Fruit fly (Drosophila melanogaster) whole organism, embryonic: ENCODE results near the gene CG33233.
A peak's percentile ranks its signal among the peaks of the same experiment; 100 is the strongest.

ENCODE experiments used
- BEAF-32 ChIP-seq: fragments of 200-800 bp; sonication (Bioruptor generic); optimal IDR thresholded peaks from 3 replicates; lab custom pipeline; 2017; ENCODE audit warnings: missing biosample characterization, missing genetic modification characterization, mild to moderate bottlenecking, moderate library complexity, missing genetic modification reagents
- Bgb ChIP-seq: fragments of 200-800 bp; sonication (Bioruptor generic); IDR thresholded peaks from 2 replicates; pipeline ENCODE4 v1.3.6; 2022; ENCODE audit warnings: missing biosample characterization, missing genetic modification characterization; ENCODE audit not compliant: partially characterized antibody
- Blimp-1 ChIP-seq: fragments of 200-800 bp; sonication (Bioruptor generic); optimal IDR thresholded peaks from 3 replicates; lab custom pipeline; 2018; ENCODE audit warnings: missing biosample characterization, missing genetic modification characterization, mild to moderate bottlenecking, moderate library complexity, missing genetic modification reagents
- CG10321 ChIP-seq: fragments of 200-800 bp; sonication (Bioruptor generic); IDR thresholded peaks from 2 replicates; pipeline ENCODE4 v1.3.6; 2022; ENCODE audit warnings: missing biosample characterization, missing genetic modification characterization
- CG10959 ChIP-seq: fragments of 200-800 bp; sonication (Bioruptor generic); IDR thresholded peaks from 2 replicates; pipeline ENCODE4 v1.3.6; 2022; ENCODE audit warnings: missing biosample characterization, missing genetic modification characterization
- CG11093 ChIP-seq: fragments of 200-800 bp; sonication (Bioruptor generic); IDR thresholded peaks from 3 replicates; pipeline ENCODE4 v1.3.6; 2022; ENCODE audit warnings: missing biosample characterization, missing genetic modification characterization
- CG12071 ChIP-seq: fragments of 200-800 bp; sonication (Bioruptor generic); optimal IDR thresholded peaks from 3 replicates; lab custom pipeline; 2018; ENCODE audit warnings: missing biosample characterization, mild to moderate bottlenecking, missing genetic modification characterization
- CG15011 ChIP-seq: fragments of 200-800 bp; sonication (Bioruptor generic); optimal IDR thresholded peaks from 3 replicates; lab custom pipeline; 2018; ENCODE audit warnings: missing biosample characterization, mild to moderate bottlenecking, missing genetic modification characterization
- CG2116 ChIP-seq: fragments of 200-800 bp; sonication (Bioruptor generic); optimal IDR thresholded peaks from 3 replicates; lab custom pipeline; 2018; ENCODE audit warnings: missing biosample characterization, mild to moderate bottlenecking, missing genetic modification characterization
- CG2199 ChIP-seq: fragments of 200-800 bp; sonication (Bioruptor generic); IDR thresholded peaks from 3 replicates; pipeline ENCODE4 v1.3.6; 2022; ENCODE audit warnings: missing biosample characterization, missing genetic modification characterization
- CG3163 ChIP-seq: fragments of 200-800 bp; sonication (Bioruptor generic); optimal IDR thresholded peaks from 3 replicates; lab custom pipeline; 2016; ENCODE audit warnings: missing biosample characterization, missing genetic modification characterization
- CG3281 ChIP-seq: fragments of 200-800 bp; sonication (Bioruptor generic); optimal IDR thresholded peaks from 3 replicates; lab custom pipeline; 2017; ENCODE audit warnings: missing biosample characterization, mild to moderate bottlenecking, missing genetic modification characterization
- CG34224 ChIP-seq: fragments of 200-800 bp; sonication (Bioruptor generic); IDR thresholded peaks from 3 replicates; pipeline ENCODE4 v1.3.6; 2022; ENCODE audit warnings: missing biosample characterization, missing genetic modification characterization; ENCODE audit not compliant: partially characterized antibody
- CG4617 ChIP-seq: fragments of 200-800 bp; sonication (Bioruptor generic); optimal IDR thresholded peaks from 3 replicates; lab custom pipeline; 2016; ENCODE audit warnings: missing biosample characterization, missing genetic modification characterization, borderline replicate concordance
- CG6689 ChIP-seq: fragments of 200-800 bp; sonication (Bioruptor generic); IDR thresholded peaks from 2 replicates; pipeline ENCODE4 v1.3.6; 2022; ENCODE audit warnings: missing biosample characterization, missing genetic modification characterization
- CG7745 ChIP-seq: fragments of 200-800 bp; sonication (Bioruptor generic); optimal IDR thresholded peaks from 2 replicates; lab custom pipeline; 2018; ENCODE audit warnings: missing biosample characterization, mild to moderate bottlenecking, missing genetic modification characterization, moderate library complexity
- CG9609 ChIP-seq: fragments of 200-800 bp; sonication (Bioruptor generic); optimal IDR thresholded peaks from 3 replicates; lab custom pipeline; 2016; ENCODE audit warnings: missing biosample characterization, missing genetic modification characterization
- Dek ChIP-seq: fragments of 200-800 bp; sonication (Bioruptor generic); optimal IDR thresholded peaks from 3 replicates; lab custom pipeline; 2019; ENCODE audit warnings: missing biosample characterization, mild to moderate bottlenecking, missing genetic modification characterization, moderate library complexity
- Dll ChIP-seq: fragments of 200-800 bp; sonication (Bioruptor generic); IDR thresholded peaks from 4 replicates; pipeline ENCODE4 v1.3.6; 2022; ENCODE audit warnings: missing biosample characterization, missing genetic modification characterization; ENCODE audit not compliant: partially characterized antibody
- Doc3 ChIP-seq: fragments of 200-800 bp; sonication (Bioruptor generic); IDR thresholded peaks from 3 replicates; pipeline ENCODE4 v1.3.6; 2022; ENCODE audit warnings: missing biosample characterization, missing genetic modification characterization; ENCODE audit not compliant: partially characterized antibody
- E2f2 ChIP-seq: fragments of 200-800 bp; sonication (Bioruptor generic); IDR thresholded peaks from 2 replicates; pipeline ENCODE4 v1.3.6; 2022; ENCODE audit warnings: missing biosample characterization, missing genetic modification characterization
- ERR ChIP-seq: fragments of 200-800 bp; sonication (Bioruptor generic); optimal IDR thresholded peaks from 2 replicates; lab custom pipeline; 2016; ENCODE audit warnings: missing biosample characterization, missing genetic modification characterization
- Hr78 ChIP-seq, 2 experiments: fragments of 200-800 bp in 1 of 2; fragments of >200 bp in 1 of 2; sonication (Bioruptor generic) in 1 of 2; optimal IDR thresholded peaks; 2 replicates each; lab custom pipeline; 2017 to 2019; ENCODE audit warnings: missing biosample characterization in 2 of 2, missing genetic modification characterization in 2 of 2, mild to moderate bottlenecking in 1 of 2, moderate library complexity in 1 of 2
- Kr ChIP-seq: fragments of 200-800 bp; sonication (Bioruptor generic); optimal IDR thresholded peaks from 2 replicates; lab custom pipeline; 2017; ENCODE audit warnings: missing biosample characterization, mild to moderate bottlenecking, missing genetic modification characterization
- MBD-R2 ChIP-seq: fragments of 200-800 bp; sonication (Bioruptor generic); IDR thresholded peaks from 2 replicates; pipeline ENCODE4 v1.3.6; 2022; ENCODE audit warnings: missing biosample characterization, missing genetic modification characterization
- Mad ChIP-seq: fragments of 200-800 bp; sonication (Bioruptor generic); optimal IDR thresholded peaks from 2 replicates; lab custom pipeline; 2016; ENCODE audit warnings: missing biosample characterization, missing genetic modification characterization
- NC2β ChIP-seq: fragments of 200-800 bp; sonication (Bioruptor generic); optimal IDR thresholded peaks from 2 replicates; lab custom pipeline; 2016; ENCODE audit warnings: missing biosample characterization, missing genetic modification characterization
- NfI ChIP-seq: fragments of 200-800 bp; sonication (Bioruptor generic); optimal IDR thresholded peaks from 3 replicates; lab custom pipeline; 2018; ENCODE audit warnings: missing biosample characterization, mild to moderate bottlenecking, missing genetic modification characterization, moderate library complexity
- Oaz ChIP-seq: fragments of 200-800 bp; sonication (Bioruptor generic); IDR thresholded peaks from 2 replicates; pipeline ENCODE4 v1.3.6; 2022; ENCODE audit warnings: missing biosample characterization, missing genetic modification characterization
- Ptx1 ChIP-seq: fragments of 200-800 bp; sonication (Bioruptor generic); IDR thresholded peaks from 2 replicates; pipeline ENCODE4 v1.3.6; 2022; ENCODE audit warnings: missing biosample characterization, missing genetic modification characterization
- Sin3A ChIP-seq: fragments of >200 bp; optimal IDR thresholded peaks from 2 replicates; lab custom pipeline; 2018
- Sox100B ChIP-seq: fragments of 200-800 bp; sonication (Bioruptor generic); optimal IDR thresholded peaks from 3 replicates; lab custom pipeline; 2018; ENCODE audit warnings: missing biosample characterization, mild to moderate bottlenecking, missing genetic modification characterization
- Sox102F ChIP-seq: fragments of 200-800 bp; sonication (Bioruptor generic); optimal IDR thresholded peaks from 2 replicates; lab custom pipeline; 2018; ENCODE audit warnings: missing biosample characterization, mild to moderate bottlenecking, missing genetic modification characterization, moderate library complexity
- ac ChIP-seq: fragments of 200-800 bp; sonication (Bioruptor generic); optimal IDR thresholded peaks from 3 replicates; lab custom pipeline; 2017; ENCODE audit warnings: missing biosample characterization, mild to moderate bottlenecking, missing genetic modification characterization
- aop ChIP-seq: fragments of 200-800 bp; sonication (Bioruptor generic); IDR thresholded peaks from 2 replicates; pipeline ENCODE4 v1.3.6; 2022; ENCODE audit warnings: missing biosample characterization, missing genetic modification characterization
- ash1 ChIP-seq: fragments of 200-800 bp; sonication (Bioruptor generic); optimal IDR thresholded peaks from 2 replicates; lab custom pipeline; 2018; ENCODE audit warnings: missing biosample characterization, mild to moderate bottlenecking, missing genetic modification characterization
- bbx ChIP-seq: fragments of 200-800 bp; sonication (Bioruptor generic); IDR thresholded peaks from 2 replicates; pipeline ENCODE4 v1.3.6; 2022; ENCODE audit warnings: missing biosample characterization, missing genetic modification characterization; ENCODE audit not compliant: partially characterized antibody
- ci ChIP-seq: fragments of 200-800 bp; sonication (Bioruptor generic); IDR thresholded peaks from 3 replicates; pipeline ENCODE4 v1.3.6; 2022; ENCODE audit warnings: missing biosample characterization, missing genetic modification characterization
- corto ChIP-seq: fragments of 200-800 bp; sonication (Bioruptor generic); optimal IDR thresholded peaks from 2 replicates; lab custom pipeline; 2016; ENCODE audit warnings: missing biosample characterization, mild to moderate bottlenecking, missing genetic modification characterization, moderate library complexity
- dati ChIP-seq: fragments of 200-800 bp; sonication (Bioruptor generic); IDR thresholded peaks from 2 replicates; pipeline ENCODE4 v1.3.6; 2022; ENCODE audit warnings: missing biosample characterization, missing genetic modification characterization
- eve ChIP-seq, 2 experiments: fragments of >200 bp; optimal IDR thresholded peaks; 2 replicates each; lab custom pipeline; 2017; ENCODE audit warnings: missing biosample characterization in 2 of 2, missing genetic modification characterization in 2 of 2
- ewg ChIP-seq: fragments of 200-800 bp; sonication (Bioruptor generic); optimal IDR thresholded peaks from 3 replicates; lab custom pipeline; 2017; ENCODE audit warnings: mild to moderate bottlenecking, missing biosample characterization, missing genetic modification reagents, missing genetic modification characterization
- fu2 ChIP-seq: fragments of 200-800 bp; sonication (Bioruptor generic); optimal IDR thresholded peaks from 2 replicates; lab custom pipeline; 2016; ENCODE audit warnings: missing biosample characterization, missing genetic modification characterization
- org-1 ChIP-seq: fragments of 200-800 bp; sonication (Bioruptor generic); optimal IDR thresholded peaks from 2 replicates; lab custom pipeline; 2017; ENCODE audit warnings: missing biosample characterization, missing genetic modification characterization
- stc ChIP-seq: fragments of 200-800 bp; sonication (Bioruptor generic); IDR thresholded peaks from 2 replicates; pipeline ENCODE4 v1.3.6; 2022; ENCODE audit warnings: missing biosample characterization, missing genetic modification characterization
- tup ChIP-seq: fragments of 200-800 bp; sonication (Bioruptor generic); optimal IDR thresholded peaks from 2 replicates; lab custom pipeline; 2016; ENCODE audit warnings: missing biosample characterization, mild to moderate bottlenecking, missing genetic modification characterization, moderate library complexity
- twi ChIP-seq: fragments of 200-800 bp; optimal IDR thresholded peaks from 2 replicates; lab custom pipeline; 2019; ENCODE audit warnings: missing biosample characterization, mild to moderate bottlenecking, missing genetic modification characterization, moderate library complexity
- vvl ChIP-seq: fragments of 200-800 bp; sonication (Bioruptor generic); IDR thresholded peaks from 2 replicates; pipeline ENCODE4 v1.3.6; 2022; ENCODE audit warnings: missing biosample characterization, missing genetic modification characterization

The CG33233 gene

DNA sequence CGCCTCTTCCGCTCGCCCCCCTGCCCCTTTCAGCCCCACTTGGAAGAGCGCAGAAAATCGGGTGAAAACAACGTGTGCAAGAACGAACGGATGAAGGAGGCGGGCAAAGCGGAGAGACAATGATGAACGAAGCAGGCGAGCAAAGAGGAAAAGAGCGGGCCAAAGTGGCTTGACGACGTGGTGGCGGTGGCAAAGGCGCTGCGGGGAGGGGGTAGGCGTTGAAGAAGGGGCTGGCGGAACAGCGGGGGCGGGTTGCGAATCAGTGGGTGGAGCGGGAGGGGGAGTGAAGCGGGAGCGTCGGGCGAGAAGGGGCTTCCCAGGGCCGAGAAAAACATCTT, 26.7 kb upstream of the CG33233 start (continued):
- TF ChIP-seq corto (GFP tag; lab: Kevin White, UChicago) (no peak), CG3163 (GFP tag; lab: Kevin White, UChicago) (no peak), org-1 (GFP tag; lab: Kevin White, UChicago) (no peak), Blimp-1 (GFP tag; lab: Kevin White, UChicago) (no peak), CG34224 (GFP tag; lab: Robert Waterston, UW) (0 out of 3 replicates have a peak, but pooled peaks have one; percentile 39), ci (GFP tag; lab: Robert Waterston, UW) (no peak), vvl (GFP tag; lab: Robert Waterston, UW) (no peak), MBD-R2 (GFP tag; lab: Robert Waterston, UW) (no peak), aop (GFP tag; lab: Robert Waterston, UW) (no peak), CG10959 (GFP tag; lab: Robert Waterston, UW) (no peak), ewg (GFP tag; lab: Kevin White, UChicago) (no peak), Sox102F (GFP tag; lab: Kevin White, UChicago) (no peak), CG6689 (GFP tag; lab: Robert Waterston, UW) (no peak), eve (GFP tag; optimal IDR thresholded peaks at IDR 0.05; lab: Kevin White, UChicago) (no peak), CG7745 (tag; lab: Kevin White, UChicago) (no peak), CG9609 (GFP tag; lab: Kevin White, UChicago) (no peak), ERR (GFP tag; lab: Kevin White, UChicago) (no peak), CG2116 (GFP tag; lab: Kevin White, UChicago) (peak; percentile 44), CG15011 (GFP tag; lab: Kevin White, UChicago) (no peak), Hr78 (GFP tag; optimal IDR thresholded peaks at IDR 0.05; lab: Kevin White, UChicago) (no peak), CG12071 (GFP tag; lab: Kevin White, UChicago) (no peak), stc (GFP tag; lab: Robert Waterston, UW) (0 out of 2 replicates have a peak, but pooled peaks have one; percentile 14), E2f2 (GFP tag; lab: Robert Waterston, UW) (no peak), Dll (GFP tag; lab: Robert Waterston, UW) (no peak), Kr (GFP tag; lab: Kevin White, UChicago) (no peak), CG3281 (no peak), CG11093 (GFP tag; lab: Robert Waterston, UW) (0 out of 3 replicates have a peak, but pooled peaks have one; percentile 19), Oaz (no peak)

DNA sequence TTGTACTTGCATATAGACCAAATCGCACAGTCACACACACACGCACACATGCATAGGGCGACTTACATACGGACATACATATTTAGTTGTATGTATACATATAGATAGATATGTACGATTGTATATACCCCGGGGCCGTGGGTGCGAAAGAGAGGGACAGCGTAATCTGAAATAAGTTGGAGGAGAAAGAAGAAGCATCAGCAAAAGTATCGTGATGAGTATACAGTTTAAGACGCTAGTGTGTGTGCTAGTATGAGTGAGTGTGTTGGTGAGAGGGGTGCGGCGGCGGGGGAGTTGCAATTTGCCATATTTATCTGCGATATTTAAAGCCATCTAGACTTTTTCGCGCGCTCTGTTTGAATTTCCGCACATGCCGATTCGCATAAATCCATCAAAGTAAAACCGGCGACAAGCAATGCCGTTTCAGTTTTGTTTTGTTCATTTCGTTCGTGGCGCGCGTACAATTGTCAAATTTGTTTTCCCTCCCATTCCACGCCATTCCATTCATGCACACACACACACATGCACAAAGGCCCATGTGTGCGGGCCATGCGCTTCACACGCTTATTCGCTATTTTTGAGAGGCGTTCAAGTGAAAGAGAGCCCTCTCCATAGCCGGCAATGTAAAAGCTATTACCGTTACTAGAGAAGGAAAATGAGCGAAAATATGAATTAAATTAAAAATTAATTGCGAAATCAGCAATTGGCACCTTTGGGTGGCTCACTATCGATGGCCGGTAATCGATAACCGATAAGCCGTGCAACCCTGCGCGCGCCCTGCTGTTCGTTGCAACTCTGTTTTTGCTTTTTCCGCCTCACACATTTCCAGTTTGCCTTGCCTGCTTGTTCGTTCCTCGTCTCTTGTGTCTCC, 24.3 kb upstream of the CG33233 start:
- TF ChIP-seq Dek (tag; lab: Kevin White, UChicago), result no peak
- TF ChIP-seq Doc3 (GFP tag; lab: Robert Waterston, UW), result peak; percentile 66; the same call in 2 of the 3 replicates
- peak; percentile 42 for TF ChIP-seq tup (GFP tag; lab: Kevin White, UChicago)
- peak; percentile 77 for TF ChIP-seq Mad (GFP tag; lab: Kevin White, UChicago)
- TF ChIP-seq Ptx1 (GFP tag; lab: Robert Waterston, UW), result peak; percentile 64
- TF ChIP-seq Sox100B (GFP tag; lab: Kevin White, UChicago), result peak; percentile 86
- peak; percentile 70 for TF ChIP-seq fu2 (GFP tag; lab: Kevin White, UChicago)
- TF ChIP-seq CG10321, result peak; percentile 72
- TF ChIP-seq dati (GFP tag; lab: Robert Waterston, UW), result peak; percentile 46; the same call in 1 of the 2 replicates
- TF ChIP-seq ac (GFP tag; lab: Kevin White, UChicago), result peak; percentile 86
- TF ChIP-seq CG2199 (GFP tag; lab: Robert Waterston, UW), result peak; percentile 65; the same call in 1 of the 3 replicates
- peak; percentile 76 for TF ChIP-seq bbx (GFP tag; lab: Robert Waterston, UW)
- peak; percentile 81 for TF ChIP-seq twi (tag; lab: Kevin White, UChicago)
- TF ChIP-seq ash1 (GFP tag; lab: Kevin White, UChicago), result peak; percentile 90
- TF ChIP-seq BEAF-32 (GFP tag; lab: Kevin White, UChicago), result peak; percentile 78
- peak; percentile 52 for TF ChIP-seq CG4617 (GFP tag; lab: Kevin White, UChicago)
- peak; percentile 86 for TF ChIP-seq Bgb (GFP tag; lab: Robert Waterston, UW)
- peak; percentile 77 for TF ChIP-seq Sin3A (lab: Kevin White, UChicago)
- TF ChIP-seq NfI (GFP tag; lab: Kevin White, UChicago), result peak; percentile 92
- TF ChIP-seq CG6689 (GFP tag; lab: Robert Waterston, UW), result peak; percentile 61
- peak; percentile 88 for TF ChIP-seq NC2β (GFP tag; lab: Kevin White, UChicago)
- no peak for TF ChIP-seq CG7745 (tag; lab: Kevin White, UChicago)
